Worm (Caenorhabditis elegans) whole organism, late embryonic: ENCODE results near the gene R13A5.7.
A peak's percentile ranks its signal among the peaks of the same experiment; 100 is the strongest.

ENCODE experiments used
- C38D4.7 ChIP-seq: fragments of 200-800 bp; sonication (Bioruptor generic); optimal IDR thresholded peaks from 2 replicates; lab custom pipeline; 2018; ENCODE audit warnings: mild to moderate bottlenecking, missing genetic modification characterization, moderate library complexity, missing compliant biosample characterization
- F13H6.1 ChIP-seq: sonication (generic microtip); optimal IDR thresholded peaks from 2 replicates; lab custom pipeline; 2016; ENCODE audit warnings: missing genetic modification characterization, missing compliant biosample characterization
- ama-1 ChIP-seq: fragments of 150-350 bp; optimal IDR thresholded peaks from 2 replicates; lab custom pipeline; 2014
- ceh-18 ChIP-seq: sonication (generic microtip); optimal IDR thresholded peaks from 2 replicates; lab custom pipeline; 2016; ENCODE audit warnings: missing genetic modification characterization, missing compliant biosample characterization
- ceh-45 ChIP-seq: fragments of 200-800 bp; sonication (Bioruptor generic); IDR thresholded peaks from 2 replicates; pipeline ENCODE4 v1.3.6; 2022; ENCODE audit warnings: missing genetic modification reagents, missing genetic modification characterization, missing compliant biosample characterization
- ceh-48 ChIP-seq: sonication (generic microtip); optimal IDR thresholded peaks from 2 replicates; lab custom pipeline; 2016; ENCODE audit warnings: missing genetic modification characterization, inconsistent platforms, missing compliant biosample characterization
- che-1 ChIP-seq: sonication (generic microtip); optimal IDR thresholded peaks from 2 replicates; lab custom pipeline; 2016; ENCODE audit warnings: mild to moderate bottlenecking, missing genetic modification characterization, missing compliant biosample characterization
- dmd-4 ChIP-seq: sonication (generic microtip); optimal IDR thresholded peaks from 2 replicates; lab custom pipeline; 2016; ENCODE audit warnings: borderline replicate concordance, missing genetic modification characterization, missing compliant biosample characterization
- elt-4 ChIP-seq: sonication (generic microtip); optimal IDR thresholded peaks from 2 replicates; lab custom pipeline; 2016; ENCODE audit warnings: missing genetic modification characterization, missing compliant biosample characterization
- eyg-1 ChIP-seq: sonication (generic microtip); optimal IDR thresholded peaks from 2 replicates; lab custom pipeline; 2016; ENCODE audit warnings: missing genotype, missing genetic modification characterization, missing compliant biosample characterization
- fax-1 ChIP-seq: sonication (generic microtip); optimal IDR thresholded peaks from 2 replicates; lab custom pipeline; 2016; ENCODE audit warnings: missing genotype, missing genetic modification characterization, missing compliant biosample characterization
- fkh-10 ChIP-seq: fragments of 150-350 bp; optimal IDR thresholded peaks from 2 replicates; lab custom pipeline; 2014; ENCODE audit warnings: missing biosample characterization, missing genetic modification reagents, missing genetic modification characterization
- hlh-15 ChIP-seq: sonication (generic microtip); optimal IDR thresholded peaks from 2 replicates; lab custom pipeline; 2016; ENCODE audit warnings: missing genetic modification characterization, missing compliant biosample characterization
- hlh-30 ChIP-seq: sonication (generic microtip); optimal IDR thresholded peaks from 2 replicates; lab custom pipeline; 2017; ENCODE audit warnings: antibody characterized with exemption, missing genetic modification characterization, missing compliant biosample characterization; ENCODE audit not compliant: insufficient read depth
- hlh-6 ChIP-seq: sonication (generic microtip); optimal IDR thresholded peaks from 2 replicates; lab custom pipeline; 2016; ENCODE audit warnings: missing genotype, missing genetic modification characterization, missing compliant biosample characterization
- lim-6 ChIP-seq: sonication (generic microtip); optimal IDR thresholded peaks from 2 replicates; lab custom pipeline; 2016; ENCODE audit warnings: missing genetic modification characterization, missing compliant biosample characterization
- lin-11 ChIP-seq: fragments of 200-800 bp; sonication (Bioruptor generic); optimal IDR thresholded peaks from 2 replicates; lab custom pipeline; 2018; ENCODE audit warnings: mild to moderate bottlenecking, missing genetic modification characterization, missing compliant biosample characterization
- nfya-1 ChIP-seq: sonication (generic microtip); optimal IDR thresholded peaks from 2 replicates; lab custom pipeline; 2017; ENCODE audit warnings: missing genetic modification characterization, mild to moderate bottlenecking, missing compliant biosample characterization, antibody characterized with exemption, moderate library complexity
- nhr-11 ChIP-seq: fragments of 150-350 bp; optimal IDR thresholded peaks from 2 replicates; lab custom pipeline; 2014; ENCODE audit warnings: missing biosample characterization, missing genetic modification characterization
- nhr-232 ChIP-seq: sonication (generic microtip); optimal IDR thresholded peaks from 2 replicates; lab custom pipeline; 2016; ENCODE audit warnings: missing genetic modification characterization, missing compliant biosample characterization
- npax-4 ChIP-seq: sonication (generic microtip); optimal IDR thresholded peaks from 2 replicates; lab custom pipeline; 2016; ENCODE audit warnings: missing genetic modification characterization, missing compliant biosample characterization
- odd-2 ChIP-seq: sonication (generic microtip); optimal IDR thresholded peaks from 2 replicates; lab custom pipeline; 2017; ENCODE audit warnings: antibody characterized with exemption, mild to moderate bottlenecking, missing genetic modification characterization, missing compliant biosample characterization
- pag-3 ChIP-seq: sonication (generic microtip); optimal IDR thresholded peaks from 2 replicates; lab custom pipeline; 2016; ENCODE audit warnings: missing compliant biosample characterization, missing genetic modification characterization, borderline replicate concordance
- pha-2 ChIP-seq: sonication (generic microtip); optimal IDR thresholded peaks from 2 replicates; lab custom pipeline; 2017; ENCODE audit warnings: mild to moderate bottlenecking, missing genetic modification characterization, missing compliant biosample characterization
- pqm-1 ChIP-seq: sonication (generic microtip); optimal IDR thresholded peaks from 2 replicates; lab custom pipeline; 2016; ENCODE audit warnings: missing genetic modification characterization, missing compliant biosample characterization
- ref-2 ChIP-seq: sonication (generic microtip); optimal IDR thresholded peaks from 2 replicates; lab custom pipeline; 2016; ENCODE audit warnings: missing genetic modification characterization, missing compliant biosample characterization
- rnt-1 ChIP-seq: sonication (generic microtip); optimal IDR thresholded peaks from 2 replicates; lab custom pipeline; 2016; ENCODE audit warnings: missing genetic modification characterization, missing compliant biosample characterization
- sox-2 ChIP-seq: fragments of 200-800 bp; sonication (Bioruptor generic); IDR thresholded peaks from 2 replicates; pipeline ENCODE4 v1.3.6; 2022; ENCODE audit warnings: missing genetic modification reagents, missing genetic modification characterization, missing compliant biosample characterization
- sox-4 ChIP-seq: sonication (generic microtip); optimal IDR thresholded peaks from 2 replicates; lab custom pipeline; 2017; ENCODE audit warnings: mild to moderate bottlenecking, missing genetic modification characterization, inconsistent platforms, missing compliant biosample characterization
- syd-9 ChIP-seq: sonication (generic microtip); optimal IDR thresholded peaks from 2 replicates; lab custom pipeline; 2016; ENCODE audit warnings: mild to moderate bottlenecking, missing genetic modification characterization, moderate library complexity, missing compliant biosample characterization
- tbx-2 ChIP-seq: sonication (generic microtip); optimal IDR thresholded peaks from 2 replicates; lab custom pipeline; 2016; ENCODE audit warnings: missing genetic modification characterization, missing compliant biosample characterization
- ttx-3 ChIP-seq: sonication (generic microtip); optimal IDR thresholded peaks from 2 replicates; lab custom pipeline; 2016; ENCODE audit warnings: missing genetic modification reagents, missing genetic modification characterization, missing compliant biosample characterization
- unc-55 ChIP-seq: sonication (generic microtip); optimal IDR thresholded peaks from 2 replicates; lab custom pipeline; 2017; ENCODE audit warnings: missing biosample characterization, missing genetic modification reagents, missing genetic modification characterization
- zip-5 ChIP-seq: sonication (generic microtip); optimal IDR thresholded peaks from 2 replicates; lab custom pipeline; 2016; ENCODE audit warnings: missing genetic modification characterization, missing compliant biosample characterization
- ztf-16 ChIP-seq: sonication (generic microtip); optimal IDR thresholded peaks from 2 replicates; lab custom pipeline; 2017; ENCODE audit warnings: missing genetic modification characterization, missing compliant biosample characterization

Gene R13A5.7

ce11 chrIII:7571726-7572125 lies 1.8 kb upstream of the R13A5.7 start:
- TF ChIP-seq nfya-1 (tag; lab: Kevin White, UChicago) (no peak), ceh-45 (GFP tag; lab: Robert Waterston, UW) (no peak), lim-6 (no peak)
- TF ChIP-seq, all 69 proteins: peak for 0

DNA sequence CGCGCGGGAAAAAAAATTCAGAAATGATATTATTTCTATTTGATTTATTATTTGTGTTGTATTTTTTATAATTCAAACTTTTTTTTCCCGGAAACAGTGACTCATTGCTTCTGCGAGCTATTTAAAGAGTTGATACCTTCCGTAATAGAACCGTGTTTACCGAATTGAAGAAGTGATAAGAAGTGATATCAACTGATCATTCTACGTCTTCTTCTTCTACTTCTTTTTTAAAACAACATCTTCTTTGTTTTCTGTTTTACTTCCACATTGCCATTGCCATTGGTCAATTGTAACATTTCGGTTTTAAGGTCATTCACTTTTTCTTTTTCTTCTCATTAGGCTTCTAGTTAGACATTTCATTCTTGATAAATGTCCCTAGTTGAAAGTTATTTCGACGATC lies 3.8 kb downstream of the R13A5.7 start, which contains the start of gene ttr-32:
TSS of gene ttr-32 (plus strand) at position 314 of the 400 bp plus-strand sequence.
- TF ChIP-seq fax-1, result no peak
- no peak for TF ChIP-seq nfya-1 (tag; lab: Kevin White, UChicago)
- TF ChIP-seq ceh-48 (tag; lab: Kevin White, UChicago), result no peak
- TF ChIP-seq C38D4.7 (GFP tag; lab: Kevin White, UChicago), result no peak
- TF ChIP-seq zip-5 (tag; lab: Kevin White, UChicago), result no peak
- no peak for TF ChIP-seq che-1 (tag; lab: Kevin White, UChicago)
- no peak for TF ChIP-seq lin-11
- no peak for TF ChIP-seq nhr-232 (tag; lab: Kevin White, UChicago)
- no peak for TF ChIP-seq sox-2
- no peak for TF ChIP-seq fkh-10 (GFP tag; lab: Kevin White, UChicago)

ce11 chrIII:7565247-7565646 lies 4.7 kb downstream of the R13A5.7 start, which contains the start of gene ttr-8:
Gene ttr-8, minus strand, starts transcription at chrIII:7565347.
- TF ChIP-seq lim-6 (no peak), ztf-16 (no peak), npax-4 (tag; lab: Kevin White, UChicago) (no peak), zip-5 (tag; lab: Kevin White, UChicago) (no peak), fax-1 (no peak), nhr-232 (tag; lab: Kevin White, UChicago) (no peak), dmd-4 (tag; lab: Kevin White, UChicago) (no peak), sox-4 (tag; lab: Kevin White, UChicago) (no peak), hlh-15 (tag; lab: Kevin White, UChicago) (no peak), hlh-30 (tag; lab: Kevin White, UChicago) (no peak), odd-2 (tag; lab: Kevin White, UChicago) (no peak), pqm-1 (tag; lab: Kevin White, UChicago) (no peak), lin-11 (no peak), ref-2 (no peak), syd-9 (tag; lab: Kevin White, UChicago) (no peak), ttx-3 (tag; lab: Kevin White, UChicago) (no peak), hlh-6 (tag; lab: Kevin White, UChicago) (no peak)

DNA sequence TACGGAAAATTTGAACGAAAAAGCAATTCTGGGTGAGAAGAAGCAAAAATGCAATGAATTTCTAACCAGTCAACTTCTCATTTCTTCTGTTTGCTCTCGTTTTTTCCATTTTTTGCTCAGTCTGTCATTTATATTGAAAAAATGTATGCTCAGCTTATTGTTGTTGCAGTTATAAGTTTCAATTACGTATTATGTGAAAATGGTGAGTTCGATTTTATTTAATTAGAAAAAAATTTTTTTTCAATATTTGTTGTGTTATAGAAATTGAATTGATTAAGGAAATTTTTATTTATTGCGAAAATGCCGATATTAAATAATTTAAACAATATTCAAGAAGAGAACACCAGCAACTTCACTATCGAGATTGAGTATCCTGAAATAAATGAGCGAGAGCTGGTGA lies 8.1 kb downstream of the R13A5.7 start, which contains the start of gene lgc-12:
TSS of gene lgc-12 (plus strand) at position 301 of the 400 bp plus-strand sequence.
- TF ChIP-seq eyg-1 (no peak), lim-6 (no peak), pag-3 (no peak), elt-4 (no peak), ama-1 (lab: Kevin White, UChicago) (no peak), sox-4 (tag; lab: Kevin White, UChicago) (no peak), fax-1 (no peak), pha-2 (tag; lab: Kevin White, UChicago) (no peak)

DNA sequence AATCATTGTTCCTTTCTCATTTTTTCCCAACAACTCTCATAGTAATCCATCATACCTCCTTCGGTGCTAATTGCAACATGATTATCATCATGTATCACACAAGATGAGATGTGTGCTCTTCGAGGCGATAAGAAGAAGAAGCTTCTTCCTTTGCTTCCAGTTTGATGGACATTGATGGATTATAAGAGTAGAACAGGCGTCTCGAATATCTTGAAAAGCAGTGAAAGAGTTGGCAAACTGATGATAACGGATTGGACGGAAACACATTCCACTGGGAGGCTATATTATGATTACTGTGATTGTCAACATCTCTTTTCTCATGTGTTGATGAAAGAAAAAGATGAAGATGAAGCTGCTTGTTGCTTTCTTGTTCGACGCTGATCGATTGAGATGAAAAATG lies 10.1 kb downstream of the R13A5.7 start:
- TF ChIP-seq ceh-45 (GFP tag; lab: Robert Waterston, UW), result no peak
- TF ChIP-seq ceh-18, result peak; percentile 73
- no peak for TF ChIP-seq syd-9 (tag; lab: Kevin White, UChicago)
- TF ChIP-seq F13H6.1 (tag; lab: Kevin White, UChicago), result no peak
- TF ChIP-seq unc-55 (GFP tag; lab: Kevin White, UChicago), result peak; percentile 99
- TF ChIP-seq nhr-11 (tag; lab: Kevin White, UChicago), result no peak
- peak; percentile 26 for TF ChIP-seq tbx-2 (tag; lab: Kevin White, UChicago)
- peak; percentile 55 for TF ChIP-seq rnt-1 (tag; lab: Kevin White, UChicago)
- no peak for TF ChIP-seq eyg-1
- TF ChIP-seq pqm-1 (tag; lab: Kevin White, UChicago), result no peak
- TF ChIP-seq, all 69 proteins: peak for 4
